Worm (Caenorhabditis elegans) whole organism, midembryonic: ENCODE data around the gene cdk-5.

Experiments
- T22C8.4 ChIP-seq: fragments of 200-800 bp; sonication (Bioruptor generic); IDR thresholded peaks from 2 replicates; pipeline ENCODE4 v1.3.6; 2022; ENCODE audit warnings: missing genetic modification characterization, missing compliant biosample characterization
- flt-1 ChIP-seq: fragments of 200-800 bp; sonication (Bioruptor generic); IDR thresholded peaks from 2 replicates; pipeline ENCODE4 v1.3.6; 2022; ENCODE audit warnings: missing genetic modification characterization, missing compliant biosample characterization
- klf-2 ChIP-seq: fragments of 200-800 bp; sonication (Bioruptor generic); conservative IDR thresholded peaks from 2 replicates; pipeline ENCODE4 v1.3.6; 2022; ENCODE audit warnings: missing genetic modification reagents, missing genetic modification characterization, missing compliant biosample characterization
- med-1 ChIP-seq: sonication (generic microtip); optimal IDR thresholded peaks from 2 replicates; lab custom pipeline; 2017; ENCODE audit warnings: missing genetic modification characterization, mild to moderate bottlenecking, missing compliant biosample characterization, antibody characterized with exemption, missing genetic modification reagents; ENCODE audit not compliant: insufficient read depth
- ref-1 ChIP-seq: fragments of 200-800 bp; sonication (Bioruptor generic); conservative IDR thresholded peaks from 2 replicates; pipeline ENCODE4 v1.3.6; 2022; ENCODE audit warnings: missing genetic modification reagents, missing genetic modification characterization, missing compliant biosample characterization
- tab-1 ChIP-seq: fragments of 200-800 bp; sonication (Bioruptor generic); IDR thresholded peaks from 2 replicates; pipeline ENCODE4 v1.3.6; 2022; ENCODE audit warnings: missing genetic modification characterization, missing compliant biosample characterization
- ztf-23 ChIP-seq: fragments of 200-800 bp; sonication (Bioruptor generic); IDR thresholded peaks from 2 replicates; pipeline ENCODE4 v1.3.6; 2022; ENCODE audit warnings: missing genetic modification reagents, missing genetic modification characterization, missing compliant biosample characterization
- ztf-29 ChIP-seq: fragments of 200-800 bp; sonication (Bioruptor generic); IDR thresholded peaks from 2 replicates; pipeline ENCODE4 v1.3.6; 2022; ENCODE audit warnings: missing genetic modification reagents, missing genetic modification characterization, missing compliant biosample characterization

DNA sequence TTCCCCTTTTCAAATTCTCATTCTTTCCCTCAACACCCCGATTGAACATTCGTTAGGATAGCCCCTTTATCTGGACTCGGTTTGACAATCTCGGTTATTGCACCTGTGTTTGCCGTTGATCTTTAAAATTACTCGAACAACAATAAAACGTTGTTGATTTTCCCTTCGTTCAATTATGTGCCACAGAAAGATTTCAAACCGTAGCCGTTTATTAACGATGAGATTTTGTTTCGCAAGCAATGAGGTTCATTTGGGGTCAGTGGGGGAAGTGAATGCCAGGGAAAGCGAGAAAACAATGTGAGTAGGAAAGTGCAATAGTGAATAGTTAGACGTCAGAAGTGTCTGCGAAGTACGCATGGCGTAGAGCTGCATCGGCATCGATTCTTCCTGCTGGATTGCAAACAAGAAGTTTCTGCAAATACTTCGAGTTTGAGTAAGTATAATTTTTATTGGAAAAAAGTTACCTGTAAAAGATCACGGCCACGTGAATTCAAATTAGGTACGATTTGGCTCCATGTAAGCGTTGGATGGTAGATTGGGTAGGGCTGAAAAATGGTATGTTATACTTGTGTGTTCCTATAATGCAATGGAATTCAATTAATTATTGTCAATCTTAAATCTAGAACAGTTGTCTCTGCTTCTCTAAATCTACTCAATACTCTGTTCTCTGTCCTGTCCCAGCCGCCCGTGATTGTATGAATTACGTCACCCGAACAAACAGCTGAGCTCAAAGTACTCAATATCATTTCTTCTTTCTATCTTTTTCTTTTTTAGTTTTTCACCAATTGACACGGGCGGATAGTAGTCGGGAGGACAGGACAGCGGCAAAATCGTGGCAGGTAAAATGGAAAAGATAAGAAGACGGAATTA is 1.4 kb downstream of the cdk-5 start, which contains the start of gene kel-3:
- TF ChIP-seq T22C8.4 (GFP tag; lab: Robert Waterston, UW) (no peak), ztf-29 (no peak), flt-1 (GFP tag; lab: Robert Waterston, UW) (no peak), klf-2 (GFP tag; lab: Robert Waterston, UW) (no peak), tab-1 (GFP tag; lab: Robert Waterston, UW) (no peak), ref-1 (GFP tag; lab: Robert Waterston, UW) (no peak), ztf-23 (no peak), med-1 (GFP tag; lab: Kevin White, UChicago) (no peak)
